Worm (Caenorhabditis elegans) whole organism, L3 larva: Measurements from ENCODE around the gene daf-42.

Experiments used
- R02D3.7 ChIP-seq: fragments of 150-350 bp; optimal IDR thresholded peaks from 2 replicates; lab custom pipeline; 2014; ENCODE audit warnings: missing biosample characterization, missing genetic modification characterization
- ZK546.5 ChIP-seq: sonication (generic microtip); optimal IDR thresholded peaks from 2 replicates; lab custom pipeline; 2017; ENCODE audit warnings: missing biosample characterization, missing genetic modification characterization
- aly-2 ChIP-seq: fragments of 150-350 bp; optimal IDR thresholded peaks from 2 replicates; lab custom pipeline; 2014; ENCODE audit warnings: missing biosample characterization, missing genetic modification characterization
- ama-1 ChIP-seq: fragments of 150-350 bp; optimal IDR thresholded peaks from 2 replicates; lab custom pipeline; 2018
- ceh-16 ChIP-seq: sonication (generic microtip); optimal IDR thresholded peaks from 2 replicates; lab custom pipeline; 2017; ENCODE audit warnings: missing biosample characterization, missing genetic modification characterization
- ceh-28 ChIP-seq: fragments of 150-350 bp; optimal IDR thresholded peaks from 2 replicates; lab custom pipeline; 2014; ENCODE audit warnings: missing biosample characterization, missing genetic modification reagents, missing genetic modification characterization
- ceh-82 ChIP-seq: fragments of 150-350 bp; optimal IDR thresholded peaks from 2 replicates; lab custom pipeline; 2014; ENCODE audit warnings: missing biosample characterization, missing genetic modification characterization
- ceh-9 ChIP-seq: sonication (generic microtip); optimal IDR thresholded peaks from 2 replicates; lab custom pipeline; 2018; ENCODE audit warnings: missing biosample characterization, missing genetic modification characterization
- daf-12 ChIP-seq: fragments of 150-350 bp; optimal IDR thresholded peaks from 2 replicates; lab custom pipeline; 2014; ENCODE audit warnings: missing biosample characterization, missing genetic modification reagents, missing genetic modification characterization
- egl-27 ChIP-seq: sonication (generic microtip); optimal IDR thresholded peaks from 4 replicates; lab custom pipeline; 2017; ENCODE audit warnings: missing biosample characterization, missing genetic modification reagents, missing genetic modification characterization
- egl-5 ChIP-seq: fragments of 150-350 bp; optimal IDR thresholded peaks from 2 replicates; lab custom pipeline; 2017; ENCODE audit warnings: missing biosample characterization, missing genetic modification reagents, missing genetic modification characterization, inconsistent platforms
- elt-1 ChIP-seq: fragments of 150-350 bp; optimal IDR thresholded peaks from 2 replicates; lab custom pipeline; 2014; ENCODE audit warnings: missing biosample characterization, missing genetic modification characterization
- elt-2 ChIP-seq: sonication (generic microtip); optimal IDR thresholded peaks from 2 replicates; lab custom pipeline; 2016; ENCODE audit warnings: missing genetic modification reagents, mild to moderate bottlenecking, missing genetic modification characterization, missing compliant biosample characterization
- elt-3 ChIP-seq, 3 experiments: fragments of 150-350 bp in 1 of 3; sonication (generic microtip) in 2 of 3; optimal IDR thresholded peaks; 2 replicates in 2 of 3; 4 replicates in 1 of 3; lab custom pipeline; 2014 to 2017; ENCODE audit warnings: missing biosample characterization in 3 of 3, missing genetic modification characterization in 3 of 3
- eor-1 ChIP-seq, 2 experiments: fragments of 150-350 bp; optimal IDR thresholded peaks; 2 replicates each; lab custom pipeline; 2014 to 2018; ENCODE audit warnings: missing biosample characterization in 2 of 2, missing genetic modification characterization in 2 of 2
- fkh-10 ChIP-seq: sonication (generic microtip); optimal IDR thresholded peaks from 2 replicates; lab custom pipeline; 2017; ENCODE audit warnings: missing biosample characterization, missing genetic modification reagents, missing genetic modification characterization
- fkh-2 ChIP-seq: fragments of 150-350 bp; optimal IDR thresholded peaks from 2 replicates; lab custom pipeline; 2014; ENCODE audit warnings: missing biosample characterization, missing genetic modification reagents, missing genetic modification characterization
- fos-1 ChIP-seq: fragments of 150-350 bp; optimal IDR thresholded peaks from 2 replicates; lab custom pipeline; 2014; ENCODE audit warnings: missing biosample characterization, missing genetic modification characterization
- hmg-11 ChIP-seq: sonication (generic microtip); optimal IDR thresholded peaks from 2 replicates; lab custom pipeline; 2016; ENCODE audit warnings: missing genetic modification characterization, missing compliant biosample characterization
- jun-1 ChIP-seq: fragments of 150-350 bp; optimal IDR thresholded peaks from 2 replicates; lab custom pipeline; 2014; ENCODE audit warnings: missing biosample characterization, missing genetic modification reagents, missing genetic modification characterization
- lin-15B ChIP-seq: fragments of 150-350 bp; optimal IDR thresholded peaks from 2 replicates; lab custom pipeline; 2014; ENCODE audit warnings: missing biosample characterization, missing genetic modification characterization
- lin-39 ChIP-seq: fragments of 150-350 bp; optimal IDR thresholded peaks from 2 replicates; lab custom pipeline; 2018; ENCODE audit warnings: missing biosample characterization, missing genetic modification reagents, missing genetic modification characterization
- lsy-12 ChIP-seq: sonication (generic microtip); optimal IDR thresholded peaks from 2 replicates; lab custom pipeline; 2016; ENCODE audit warnings: mild to moderate bottlenecking, missing genetic modification characterization, missing compliant biosample characterization
- mdl-1 ChIP-seq: fragments of 150-350 bp; optimal IDR thresholded peaks from 2 replicates; lab custom pipeline; 2014; ENCODE audit warnings: missing biosample characterization, missing genetic modification characterization
- mml-1 ChIP-seq: fragments of 150-350 bp; sonication (generic microtip); optimal IDR thresholded peaks from 3 replicates; lab custom pipeline; 2014; ENCODE audit warnings: missing biosample characterization, missing genetic modification characterization
- nfya-1 ChIP-seq: sonication (generic microtip); optimal IDR thresholded peaks from 2 replicates; lab custom pipeline; 2017; ENCODE audit warnings: missing genetic modification characterization, mild to moderate bottlenecking, missing compliant biosample characterization, antibody characterized with exemption, moderate library complexity; ENCODE audit not compliant: insufficient read depth
- nhr-11 ChIP-seq: fragments of 150-350 bp; optimal IDR thresholded peaks from 2 replicates; lab custom pipeline; 2014; ENCODE audit warnings: missing biosample characterization, missing genetic modification characterization
- nhr-12 ChIP-seq: fragments of 150-350 bp; optimal IDR thresholded peaks from 2 replicates; lab custom pipeline; 2014; ENCODE audit warnings: missing biosample characterization, missing genetic modification characterization
- nhr-23 ChIP-seq: fragments of 150-350 bp; optimal IDR thresholded peaks from 2 replicates; lab custom pipeline; 2014; ENCODE audit warnings: missing biosample characterization, missing genetic modification reagents, missing genetic modification characterization
- nhr-237 ChIP-seq: fragments of 150-350 bp; optimal IDR thresholded peaks from 2 replicates; lab custom pipeline; 2014; ENCODE audit warnings: missing biosample characterization, missing genetic modification characterization
- nhr-25 ChIP-seq: sonication (generic microtip); optimal IDR thresholded peaks from 2 replicates; lab custom pipeline; 2017; ENCODE audit warnings: missing biosample characterization, missing genetic modification characterization
- nhr-28 ChIP-seq: fragments of 150-350 bp; optimal IDR thresholded peaks from 2 replicates; lab custom pipeline; 2014; ENCODE audit warnings: missing biosample characterization, missing genetic modification characterization
- nhr-43 ChIP-seq: sonication (generic microtip); optimal IDR thresholded peaks from 2 replicates; lab custom pipeline; 2016; ENCODE audit warnings: mild to moderate bottlenecking, missing genetic modification characterization, missing compliant biosample characterization; ENCODE audit not compliant: poor library complexity, severe bottlenecking
- nhr-67 ChIP-seq: fragments of 150-350 bp; optimal IDR thresholded peaks from 2 replicates; lab custom pipeline; 2014; ENCODE audit warnings: missing biosample characterization, missing genetic modification characterization
- nhr-76 ChIP-seq: fragments of 150-350 bp; sonication (generic microtip); optimal IDR thresholded peaks from 5 replicates; lab custom pipeline; 2014; ENCODE audit warnings: missing biosample characterization, missing genetic modification characterization
- nhr-77 ChIP-seq: fragments of 150-350 bp; optimal IDR thresholded peaks from 2 replicates; lab custom pipeline; 2014; ENCODE audit warnings: missing biosample characterization, missing genetic modification characterization
- pha-4 ChIP-seq: fragments of 150-350 bp; optimal IDR thresholded peaks from 2 replicates; lab custom pipeline; 2014; ENCODE audit warnings: missing biosample characterization, missing genetic modification reagents, missing genetic modification characterization
- pqm-1 ChIP-seq: fragments of 150-350 bp; optimal IDR thresholded peaks from 2 replicates; lab custom pipeline; 2017; ENCODE audit warnings: missing biosample characterization, missing genetic modification characterization, inconsistent platforms
- sea-2 ChIP-seq: fragments of 150-350 bp; sonication (generic microtip); optimal IDR thresholded peaks from 4 replicates; lab custom pipeline; 2014; ENCODE audit warnings: missing biosample characterization, missing genetic modification reagents, missing genetic modification characterization
- skn-1 ChIP-seq: fragments of 150-350 bp; optimal IDR thresholded peaks from 2 replicates; lab custom pipeline; 2014; ENCODE audit warnings: missing biosample characterization, missing genetic modification characterization
- snpc-4 ChIP-seq: fragments of 150-350 bp; optimal IDR thresholded peaks from 2 replicates; lab custom pipeline; 2014; ENCODE audit warnings: missing biosample characterization, missing genetic modification characterization
- tbx-2 ChIP-seq: sonication (generic microtip); optimal IDR thresholded peaks from 2 replicates; lab custom pipeline; 2016; ENCODE audit warnings: mild to moderate bottlenecking, missing genetic modification characterization, missing compliant biosample characterization
- unc-39 ChIP-seq: sonication (generic microtip); optimal IDR thresholded peaks from 4 replicates; lab custom pipeline; 2017; ENCODE audit warnings: missing biosample characterization, missing genetic modification characterization
- unc-62 ChIP-seq: fragments of 150-350 bp; sonication (generic microtip); optimal IDR thresholded peaks from 4 replicates; lab custom pipeline; 2014; ENCODE audit warnings: missing biosample characterization, missing genetic modification reagents, missing genetic modification characterization
- zag-1 ChIP-seq: fragments of 150-350 bp; optimal IDR thresholded peaks from 2 replicates; lab custom pipeline; 2014; ENCODE audit warnings: missing biosample characterization, missing genetic modification characterization
- ztf-11 ChIP-seq: fragments of 150-350 bp; optimal IDR thresholded peaks from 2 replicates; lab custom pipeline; 2014; ENCODE audit warnings: missing biosample characterization, missing genetic modification characterization
- ztf-4 ChIP-seq: fragments of 150-350 bp; optimal IDR thresholded peaks from 2 replicates; lab custom pipeline; 2014; ENCODE audit warnings: missing biosample characterization, missing genetic modification characterization

daf-42 gene

ce11 chrIV:7319931-7320435 is 26.7 kb downstream of the daf-42 start:
- TF ChIP-seq elt-1 (tag; lab: Kevin White, UChicago) (no peak), ceh-9 (no peak), unc-62 (GFP tag; lab: Kevin White, UChicago) (peak; percentile 34), lin-39 (tag; lab: Kevin White, UChicago) (peak; percentile 90), lin-15B (peak; percentile 50), pqm-1 (tag; lab: Kevin White, UChicago) (peak; percentile 51), ceh-16 (tag; lab: Kevin White, UChicago) (no peak), mml-1 (tag; lab: Kevin White, UChicago) (no peak), nfya-1 (tag; lab: Kevin White, UChicago) (peak; percentile 90), ceh-28 (tag; lab: Kevin White, UChicago) (peak; percentile 73), nhr-76 (tag; lab: Kevin White, UChicago) (no peak), ZK546.5 (tag; lab: Kevin White, UChicago) (no peak), nhr-237 (tag; lab: Kevin White, UChicago) (no peak), zag-1 (tag; lab: Kevin White, UChicago) (peak; percentile 55), mdl-1 (peak; percentile 79), jun-1 (tag; lab: Kevin White, UChicago) (peak; percentile 62), ama-1 (no peak), nhr-11 (tag; lab: Kevin White, UChicago) (no peak), ztf-4 (tag; lab: Kevin White, UChicago) (no peak), daf-12 (tag; lab: Kevin White, UChicago) (no peak), fos-1 (tag; lab: Kevin White, UChicago) (no peak), snpc-4 (no peak), egl-5 (tag; lab: Kevin White, UChicago) (peak; percentile 47), egl-27 (peak; percentile 10), nhr-28 (no peak), tbx-2 (tag; lab: Kevin White, UChicago) (peak; percentile 80), nhr-77 (tag; lab: Kevin White, UChicago) (no peak), fkh-10 (peak; percentile 51), lsy-12 (tag; lab: Kevin White, UChicago) (peak; percentile 75), hmg-11 (tag; lab: Kevin White, UChicago) (peak; percentile 96), ceh-82 (tag; lab: Kevin White, UChicago) (peak; percentile 51), eor-1 (tag; optimal IDR thresholded peaks at IDR 0.05; lab: Kevin White, UChicago) (no peak), elt-2 (tag; lab: Kevin White, UChicago) (peak; percentile 69), ztf-11 (tag; lab: Kevin White, UChicago) (no peak), sea-2 (GFP tag; lab: Kevin White, UChicago) (no peak), pha-4 (tag; lab: Kevin White, UChicago) (peak; percentile 84), aly-2 (no peak), nhr-23 (peak; percentile 90), elt-3 (tag; optimal IDR thresholded peaks at IDR 0.05; lab: Kevin White, UChicago) (no peak), fkh-2 (tag; lab: Kevin White, UChicago) (no peak), nhr-43 (tag; lab: Kevin White, UChicago) (peak; percentile 37), R02D3.7 (tag; lab: Kevin White, UChicago) (peak; percentile 43), nhr-67 (tag; lab: Kevin White, UChicago) (no peak), skn-1 (tag; lab: Kevin White, UChicago) (peak; percentile 21), nhr-25 (tag; lab: Kevin White, UChicago) (peak; percentile 8), unc-39 (tag; lab: Kevin White, UChicago) (no peak), nhr-12 (no peak)
- TF ChIP-seq, all 47 proteins: peak for 23
